Worm (Caenorhabditis elegans): Measurements from ENCODE around the gene C50F4.12.

- TF ChIP-seq ama-1 (optimal IDR thresholded peaks at IDR 0.05) (no peak), tbx-37 (GFP tag; conservative IDR thresholded peaks at IDR 0.05) (no peak)
Measured at ce11 chrV:9561624-9562179, 22.2 kb upstream of the C50F4.12 start, which contains the start of gene rgef-1.

Measured in whole organism, early embryonic.